Worm (Caenorhabditis elegans) whole organism, early embryonic: ENCODE data around the gene R155.5.

Experiments
- B0310.2 ChIP-seq: sonication (generic microtip); optimal IDR thresholded peaks from 2 replicates; lab custom pipeline; 2016; ENCODE audit warnings: mild to moderate bottlenecking, missing genetic modification characterization, missing compliant biosample characterization
- F13C5.2 ChIP-seq: sonication (generic microtip); optimal IDR thresholded peaks from 2 replicates; lab custom pipeline; 2017; ENCODE audit warnings: mild to moderate bottlenecking, missing genetic modification characterization, inconsistent platforms, missing compliant biosample characterization
- aly-1 ChIP-seq: sonication (generic microtip); optimal IDR thresholded peaks from 2 replicates; lab custom pipeline; 2016; ENCODE audit warnings: missing genetic modification characterization, missing compliant biosample characterization
- ama-1 ChIP-seq: fragments of 150-350 bp; optimal IDR thresholded peaks from 2 replicates; lab custom pipeline; 2014
- ceh-13 ChIP-seq: fragments of 200-800 bp; sonication (Bioruptor generic); optimal IDR thresholded peaks from 2 replicates; lab custom pipeline; 2018; ENCODE audit warnings: mild to moderate bottlenecking, missing genetic modification characterization, missing compliant biosample characterization
- ceh-36 ChIP-seq: sonication (generic microtip); optimal IDR thresholded peaks from 2 replicates; lab custom pipeline; 2016; ENCODE audit warnings: missing genetic modification characterization, inconsistent platforms, missing compliant biosample characterization
- flt-1 ChIP-seq: fragments of 200-800 bp; sonication (Bioruptor generic); IDR thresholded peaks from 2 replicates; pipeline ENCODE4 v1.3.6; 2022; ENCODE audit warnings: missing genetic modification characterization, missing compliant biosample characterization
- hmg-4 ChIP-seq: fragments of 200-800 bp; sonication (Bioruptor generic); optimal IDR thresholded peaks from 2 replicates; lab custom pipeline; 2018; ENCODE audit warnings: mild to moderate bottlenecking, missing genetic modification characterization, missing compliant biosample characterization
- hnd-1 ChIP-seq: sonication (generic microtip); optimal IDR thresholded peaks from 2 replicates; lab custom pipeline; 2016; ENCODE audit warnings: missing genetic modification characterization, missing compliant biosample characterization
- scrt-1 ChIP-seq: fragments of 200-800 bp; sonication (Bioruptor generic); IDR thresholded peaks from 2 replicates; pipeline ENCODE4 v1.3.6; 2022; ENCODE audit warnings: missing genetic modification characterization, missing compliant biosample characterization
- sea-1 ChIP-seq: fragments of 200-800 bp; sonication (Bioruptor generic); conservative IDR thresholded peaks from 2 replicates; pipeline ENCODE4 v1.3.6; 2022; ENCODE audit warnings: missing genetic modification characterization, missing compliant biosample characterization
- tbx-37 ChIP-seq: fragments of 200-800 bp; sonication (Bioruptor generic); conservative IDR thresholded peaks from 2 replicates; pipeline ENCODE4 v1.3.6; 2022; ENCODE audit warnings: missing genetic modification reagents, missing genetic modification characterization, missing compliant biosample characterization
- tra-4 ChIP-seq: sonication (generic microtip); optimal IDR thresholded peaks from 2 replicates; lab custom pipeline; 2017; ENCODE audit warnings: missing genetic modification characterization, missing compliant biosample characterization

DNA sequence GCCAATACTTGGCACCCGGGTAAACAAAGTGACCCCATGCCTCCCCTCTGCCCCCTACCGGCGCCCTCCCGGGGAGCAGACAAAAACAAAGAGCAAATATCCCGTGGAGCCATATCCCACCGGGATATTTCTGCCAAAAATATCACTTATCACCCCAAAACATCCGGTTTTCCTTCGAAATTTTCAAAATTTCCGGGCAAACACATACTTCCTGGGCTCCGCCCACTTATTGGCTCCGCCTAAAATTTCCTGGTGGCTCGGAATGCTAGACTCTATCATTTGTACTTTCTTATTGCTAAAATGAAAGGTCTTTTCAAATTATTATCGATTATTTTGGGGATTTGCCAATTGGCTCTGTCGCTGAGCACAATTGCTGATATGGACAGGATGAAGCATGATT is 35.4 kb upstream of the R155.5 start, which contains the start of gene Y39A3B.1:
- TF ChIP-seq ama-1: no peak
- TF ChIP-seq aly-1 (tag; lab: Kevin White, UChicago): no peak
- TF ChIP-seq B0310.2 (tag; lab: Kevin White, UChicago): no peak
- no peak for TF ChIP-seq ceh-13 (GFP tag; lab: Kevin White, UChicago)
- no peak for TF ChIP-seq tra-4
- TF ChIP-seq ceh-36 (tag; lab: Kevin White, UChicago): no peak
- TF ChIP-seq F13C5.2 (tag; lab: Kevin White, UChicago): no peak
- no peak for TF ChIP-seq hnd-1 (tag; lab: Kevin White, UChicago)
- TF ChIP-seq tbx-37 (GFP tag; lab: Robert Waterston, UW): no peak
- TF ChIP-seq flt-1: no peak
- no peak for TF ChIP-seq scrt-1
- TF ChIP-seq hmg-4 (GFP tag; lab: Kevin White, UChicago): no peak
- no peak for TF ChIP-seq sea-1 (GFP tag; lab: Robert Waterston, UW)
